Fruit fly (Drosophila melanogaster): Measurements from ENCODE around the gene CG42488.

Gene CG42488

DNA sequence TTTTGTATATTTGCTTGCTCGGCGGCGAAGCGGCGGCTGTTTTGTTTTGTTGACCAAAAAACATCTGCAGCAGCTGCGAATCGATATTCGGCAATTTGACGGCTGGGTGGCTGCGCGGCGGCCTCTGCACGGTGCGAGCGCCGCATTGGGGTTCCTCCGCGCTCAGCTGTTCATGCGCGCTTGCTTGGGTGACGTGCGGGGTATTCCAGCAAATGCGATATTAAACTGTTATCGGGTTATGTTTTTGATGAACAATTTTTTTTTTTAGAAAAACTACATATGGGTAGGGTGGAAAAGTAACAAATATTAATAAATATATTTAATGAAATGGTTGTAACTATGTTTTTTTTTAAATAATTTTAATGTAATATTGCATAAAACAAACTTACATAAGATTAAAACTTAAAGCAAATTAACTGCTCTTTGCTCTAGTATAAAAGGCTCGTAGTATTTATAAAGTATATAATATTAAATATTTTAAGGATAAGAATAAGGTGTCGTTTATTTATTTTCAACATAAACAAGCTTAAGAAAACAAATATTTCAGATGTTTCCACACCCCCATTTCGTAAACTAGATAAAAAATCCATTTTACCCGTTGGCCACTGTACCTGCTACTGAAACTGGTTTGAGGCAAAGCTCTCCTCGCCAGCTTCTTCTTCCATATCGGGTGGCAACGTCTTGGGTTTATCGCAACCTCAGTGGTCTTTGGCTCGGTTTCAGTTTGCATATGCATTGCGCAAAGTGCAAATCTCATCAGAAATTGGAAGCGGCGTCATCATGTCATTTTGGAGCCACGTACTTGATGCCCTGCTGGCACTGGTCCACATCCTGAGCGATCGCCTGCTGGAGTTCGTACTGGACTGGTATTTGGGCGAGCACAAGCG lies 8.1 kb downstream of the CG42488 start, which contains the start of the genes Gnpat and CG5112:
Gene Gnpat (minus strand): TSS at position 159 of the 887 bp plus-strand sequence.
Gene CG5112 (plus strand): TSS at position 683 of the 887 bp plus-strand sequence.
- TF ChIP-seq Hr83 (GFP tag; optimal IDR thresholded peaks at IDR 0.05; ENCODE audit: poor library complexity, severe bottlenecking), result peak; percentile 67
- TF ChIP-seq ey (GFP tag; optimal IDR thresholded peaks at IDR 0.05), result no peak
- TF ChIP-seq HLH106 (tag; optimal IDR thresholded peaks at IDR 0.05), result peak; percentile 65
- TF ChIP-seq woc (GFP tag; optimal IDR thresholded peaks at IDR 0.05), result peak; percentile 51
- peak; percentile 60 for TF ChIP-seq Sp1 (GFP tag; optimal IDR thresholded peaks at IDR 0.05)
- TF ChIP-seq Dfd (GFP tag; optimal IDR thresholded peaks at IDR 0.05), result no peak
- no peak for TF ChIP-seq Jra (GFP tag; optimal IDR thresholded peaks at IDR 0.05)
- no peak for TF ChIP-seq brk (GFP tag; optimal IDR thresholded peaks at IDR 0.05)
- no peak for TF ChIP-seq Hr78 (GFP tag; optimal IDR thresholded peaks at IDR 0.05)
- TF ChIP-seq sage (GFP tag; optimal IDR thresholded peaks at IDR 0.05), result peak; percentile 31
- no peak for TF ChIP-seq jim (GFP tag; optimal IDR thresholded peaks at IDR 0.05)
- no peak for TF ChIP-seq Myc (optimal IDR thresholded peaks at IDR 0.05)
- no peak for TF ChIP-seq CrebA (GFP tag; optimal IDR thresholded peaks at IDR 0.05; ENCODE audit: borderline replicate concordance)
- TF ChIP-seq Dif (GFP tag; optimal IDR thresholded peaks at IDR 0.05; ENCODE audit: partially characterized antibody), result peak; percentile 100
- TF ChIP-seq lola (GFP tag; optimal IDR thresholded peaks at IDR 0.05), result no peak
- no peak for TF ChIP-seq OdsH (GFP tag; optimal IDR thresholded peaks at IDR 0.05)
- TF ChIP-seq Rel (GFP tag; optimal IDR thresholded peaks at IDR 0.05), result no peak
- peak; percentile 95 for TF ChIP-seq Rel (tag; optimal IDR thresholded peaks at IDR 0.05)
- TF ChIP-seq pan (optimal IDR thresholded peaks at IDR 0.05), result no peak
- peak; percentile 50 for TF ChIP-seq Hnf4 (GFP tag; optimal IDR thresholded peaks at IDR 0.05)
- peak; percentile 22 for TF ChIP-seq rgr (GFP tag; optimal IDR thresholded peaks at IDR 0.05)
- peak; percentile 97 to 99 for TF ChIP-seq dl (GFP tag; optimal IDR thresholded peaks at IDR 0.05; ENCODE audit: insufficient read depth in 1 of 2, partially characterized antibody in 2 of 2)
- TF ChIP-seq tai (GFP tag; optimal IDR thresholded peaks at IDR 0.05), result no peak
- TF ChIP-seq Vsx2 (GFP tag; optimal IDR thresholded peaks at IDR 0.05; ENCODE audit: partially characterized antibody), result peak; percentile 100
- no peak for TF ChIP-seq CG9705 (GFP tag; optimal IDR thresholded peaks at IDR 0.05)
- no peak for TF ChIP-seq GATAd (GFP tag; optimal IDR thresholded peaks at IDR 0.05)
- no peak for TF ChIP-seq dsf (GFP tag; optimal IDR thresholded peaks at IDR 0.05; ENCODE audit: borderline replicate concordance)
- TF ChIP-seq N (GFP tag; optimal IDR thresholded peaks at IDR 0.05), result peak; percentile 25
- no peak for TF ChIP-seq Mio (GFP tag; optimal IDR thresholded peaks at IDR 0.05)
- no peak for TF ChIP-seq fru (GFP tag; optimal IDR thresholded peaks at IDR 0.05)
- peak in 1 of 2 experiments; percentile 40 for TF ChIP-seq foxo (GFP tag; optimal IDR thresholded peaks at IDR 0.05)
- TF ChIP-seq Abd-B (GFP tag; optimal IDR thresholded peaks at IDR 0.05), result no peak
- TF ChIP-seq h (GFP tag; optimal IDR thresholded peaks at IDR 0.05), result no peak
- TF ChIP-seq psq (GFP tag; optimal IDR thresholded peaks at IDR 0.05), result peak; percentile 24
- no peak for TF ChIP-seq usp (GFP tag; optimal IDR thresholded peaks at IDR 0.05)
- TF ChIP-seq CG32264 (GFP tag; optimal IDR thresholded peaks at IDR 0.05), result no peak
- TF ChIP-seq dmrt93B (GFP tag; optimal IDR thresholded peaks at IDR 0.05), result peak; percentile 28
- TF ChIP-seq sv (GFP tag; optimal IDR thresholded peaks at IDR 0.05), result no peak
- no peak for TF ChIP-seq br (GFP tag; optimal IDR thresholded peaks at IDR 0.05)
